Fruit fly (Drosophila melanogaster): ENCODE data around the gene loqs.

DNA sequence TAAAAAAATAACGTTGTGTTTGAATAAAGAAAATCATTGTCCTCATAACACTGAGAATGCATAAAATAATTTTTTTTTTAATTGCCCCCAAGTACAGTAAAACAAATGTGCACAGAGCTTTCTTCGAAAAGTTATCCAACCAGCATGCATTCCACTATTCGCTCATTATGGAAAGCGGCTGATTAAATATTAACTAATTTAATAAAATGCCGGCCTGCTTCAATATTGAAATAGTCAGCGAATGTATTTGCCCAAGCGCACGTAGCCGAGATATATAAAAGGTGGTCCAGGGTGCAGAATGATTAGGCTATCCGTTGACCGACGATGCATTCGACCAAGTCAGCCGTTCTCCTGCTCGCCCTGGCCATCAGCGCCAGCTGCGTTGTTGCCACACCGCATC is 35.0 kb upstream of the loqs start, which contains the start of gene CG16826:
- TF ChIP-seq gl (tag; optimal IDR thresholded peaks at IDR 0.05) (no peak), CG34367 (tag; optimal IDR thresholded peaks at IDR 0.05) (no peak), Pif1B (GFP tag; optimal IDR thresholded peaks at IDR 0.05) (no peak), Pif1A (GFP tag; optimal IDR thresholded peaks at IDR 0.05) (no peak), Snoo (tag; optimal IDR thresholded peaks at IDR 0.05) (no peak), CG14655 (GFP tag; optimal IDR thresholded peaks at IDR 0.05) (no peak), CG9948 (tag; optimal IDR thresholded peaks at IDR 0.05) (no peak), EcR (GFP tag; optimal IDR thresholded peaks at IDR 0.05) (no peak), CG15710 (tag; optimal IDR thresholded peaks at IDR 0.05) (no peak), Ets98B (GFP tag; IDR thresholded peaks at IDR 0.05) (no peak), D1 (tag; optimal IDR thresholded peaks at IDR 0.05) (no peak), CG10348 (GFP tag; IDR thresholded peaks at IDR 0.05) (no peak)
